Worm (Caenorhabditis elegans) whole organism, L2 larva: Measurements from ENCODE around the gene Y43B11AR.3.

Source experiments
- C34F6.9 ChIP-seq: fragments of 150-350 bp; optimal IDR thresholded peaks from 2 replicates; lab custom pipeline; 2014; ENCODE audit warnings: missing biosample characterization, missing genetic modification characterization
- F13H6.1 ChIP-seq: sonication (generic microtip); optimal IDR thresholded peaks from 2 replicates; lab custom pipeline; 2016; ENCODE audit warnings: missing genetic modification characterization, missing compliant biosample characterization
- R02D3.7 ChIP-seq: fragments of 150-350 bp; optimal IDR thresholded peaks from 2 replicates; lab custom pipeline; 2014; ENCODE audit warnings: missing biosample characterization, missing genetic modification characterization
- Y55F3AM.14 ChIP-seq: fragments of 200-800 bp; sonication (Bioruptor generic); optimal IDR thresholded peaks from 2 replicates; lab custom pipeline; 2018; ENCODE audit warnings: mild to moderate bottlenecking, missing genetic modification characterization, missing compliant biosample characterization
- ZK546.5 ChIP-seq: sonication (generic microtip); optimal IDR thresholded peaks from 2 replicates; lab custom pipeline; 2017; ENCODE audit warnings: missing biosample characterization, missing genetic modification characterization
- alr-1 ChIP-seq: fragments of 150-350 bp; optimal IDR thresholded peaks from 2 replicates; lab custom pipeline; 2014; ENCODE audit warnings: missing biosample characterization, missing genetic modification characterization
- aly-2 ChIP-seq: fragments of 150-350 bp; optimal IDR thresholded peaks from 2 replicates; lab custom pipeline; 2014; ENCODE audit warnings: missing biosample characterization, missing genetic modification characterization
- ama-1 ChIP-seq: fragments of 150-350 bp; optimal IDR thresholded peaks from 2 replicates; lab custom pipeline; 2018; ENCODE audit warnings: inconsistent platforms
- blmp-1 ChIP-seq: sonication (generic microtip); optimal IDR thresholded peaks from 2 replicates; lab custom pipeline; 2017; ENCODE audit warnings: missing genetic modification characterization, mild to moderate bottlenecking, missing compliant biosample characterization, antibody characterized with exemption, moderate library complexity; ENCODE audit not compliant: insufficient read depth
- ceh-16 ChIP-seq: fragments of 150-350 bp; optimal IDR thresholded peaks from 2 replicates; lab custom pipeline; 2014; ENCODE audit warnings: missing biosample characterization, missing genetic modification characterization
- ceh-82 ChIP-seq: fragments of 150-350 bp; optimal IDR thresholded peaks from 2 replicates; lab custom pipeline; 2014; ENCODE audit warnings: missing biosample characterization, missing genetic modification characterization
- crh-2 ChIP-seq: sonication (generic microtip); optimal IDR thresholded peaks from 2 replicates; lab custom pipeline; 2017; ENCODE audit warnings: missing biosample characterization, missing genetic modification characterization
- dmd-4 ChIP-seq: sonication (generic microtip); optimal IDR thresholded peaks from 2 replicates; lab custom pipeline; 2017; ENCODE audit warnings: missing biosample characterization, missing genetic modification characterization
- egl-27 ChIP-seq: sonication (generic microtip); optimal IDR thresholded peaks from 3 replicates; lab custom pipeline; 2017; ENCODE audit warnings: missing biosample characterization, missing genetic modification reagents, missing genetic modification characterization
- elt-1 ChIP-seq: fragments of 150-350 bp; optimal IDR thresholded peaks from 2 replicates; lab custom pipeline; 2014; ENCODE audit warnings: missing biosample characterization, missing genetic modification characterization
- elt-3 ChIP-seq: sonication (generic microtip); optimal IDR thresholded peaks from 2 replicates; lab custom pipeline; 2017; ENCODE audit warnings: missing biosample characterization, missing genetic modification characterization
- fos-1 ChIP-seq: fragments of 150-350 bp; optimal IDR thresholded peaks from 2 replicates; lab custom pipeline; 2014; ENCODE audit warnings: missing biosample characterization, missing genetic modification characterization
- gmeb-1 ChIP-seq: fragments of 150-350 bp; optimal IDR thresholded peaks from 2 replicates; lab custom pipeline; 2014; ENCODE audit warnings: missing biosample characterization, missing genetic modification characterization
- lin-11 ChIP-seq: fragments of 150-350 bp; sonication (generic microtip); optimal IDR thresholded peaks from 2 replicates; lab custom pipeline; 2014; ENCODE audit warnings: missing biosample characterization, missing genetic modification characterization, inconsistent platforms, mixed read lengths
- lin-13 ChIP-seq: fragments of 150-350 bp; optimal IDR thresholded peaks from 2 replicates; lab custom pipeline; 2014; ENCODE audit warnings: missing biosample characterization, missing genetic modification reagents, missing genetic modification characterization
- lin-39 ChIP-seq: fragments of 150-350 bp; optimal IDR thresholded peaks from 2 replicates; lab custom pipeline; 2014; ENCODE audit warnings: missing biosample characterization, missing genetic modification reagents, missing genetic modification characterization
- lsy-2 ChIP-seq, 2 experiments: fragments of 150-350 bp in 1 of 2; sonication (generic microtip) in 1 of 2; optimal IDR thresholded peaks; 2 replicates each; lab custom pipeline; 2014 to 2017; ENCODE audit warnings: missing biosample characterization in 2 of 2, missing genetic modification characterization in 2 of 2
- mab-5 ChIP-seq: fragments of 150-350 bp; optimal IDR thresholded peaks from 2 replicates; lab custom pipeline; 2014; ENCODE audit warnings: missing biosample characterization, missing genetic modification characterization
- mbf-1 ChIP-seq: sonication (generic microtip); optimal IDR thresholded peaks from 2 replicates; lab custom pipeline; 2017; ENCODE audit warnings: missing biosample characterization, missing genetic modification characterization
- mdl-1 ChIP-seq, 2 experiments: fragments of 150-350 bp in 1 of 2; sonication (generic microtip) in 1 of 2; optimal IDR thresholded peaks; 2 replicates each; lab custom pipeline; 2017; ENCODE audit warnings: missing biosample characterization in 2 of 2, missing genetic modification characterization in 2 of 2
- nhr-10 ChIP-seq: sonication (generic microtip); optimal IDR thresholded peaks from 2 replicates; lab custom pipeline; 2017; ENCODE audit warnings: missing biosample characterization, missing genetic modification characterization
- nhr-11 ChIP-seq: fragments of 150-350 bp; optimal IDR thresholded peaks from 2 replicates; lab custom pipeline; 2014; ENCODE audit warnings: missing biosample characterization, missing genetic modification characterization
- nhr-12 ChIP-seq: fragments of 150-350 bp; optimal IDR thresholded peaks from 2 replicates; lab custom pipeline; 2014; ENCODE audit warnings: missing biosample characterization, missing genetic modification characterization
- nhr-129 ChIP-seq: fragments of 150-350 bp; optimal IDR thresholded peaks from 2 replicates; lab custom pipeline; 2014; ENCODE audit warnings: missing biosample characterization, missing genetic modification characterization
- nhr-21 ChIP-seq: fragments of 150-350 bp; optimal IDR thresholded peaks from 2 replicates; lab custom pipeline; 2014; ENCODE audit warnings: missing biosample characterization, missing genetic modification characterization
- nhr-23 ChIP-seq: fragments of 150-350 bp; optimal IDR thresholded peaks from 2 replicates; lab custom pipeline; 2014; ENCODE audit warnings: missing biosample characterization, missing genetic modification reagents, missing genetic modification characterization
- nhr-237 ChIP-seq: fragments of 150-350 bp; optimal IDR thresholded peaks from 2 replicates; lab custom pipeline; 2014; ENCODE audit warnings: missing biosample characterization, missing genetic modification characterization
- nhr-25 ChIP-seq: fragments of 150-350 bp; sonication (generic microtip); optimal IDR thresholded peaks from 3 replicates; lab custom pipeline; 2014; ENCODE audit warnings: missing biosample characterization, missing genetic modification characterization
- nhr-6 ChIP-seq: fragments of 150-350 bp; optimal IDR thresholded peaks from 2 replicates; lab custom pipeline; 2014; ENCODE audit warnings: missing biosample characterization, missing genetic modification characterization
- nhr-77 ChIP-seq: fragments of 150-350 bp; optimal IDR thresholded peaks from 2 replicates; lab custom pipeline; 2014; ENCODE audit warnings: missing biosample characterization, missing genetic modification characterization
- peb-1 ChIP-seq: fragments of 150-350 bp; optimal IDR thresholded peaks from 2 replicates; lab custom pipeline; 2014; ENCODE audit warnings: missing biosample characterization, missing genetic modification characterization
- sem-4 ChIP-seq: fragments of 150-350 bp; optimal IDR thresholded peaks from 2 replicates; lab custom pipeline; 2014; ENCODE audit warnings: missing biosample characterization, missing genetic modification reagents, missing genetic modification characterization
- skn-1 ChIP-seq: sonication (generic microtip); optimal IDR thresholded peaks from 2 replicates; lab custom pipeline; 2017; ENCODE audit warnings: missing biosample characterization, missing genetic modification characterization
- sma-9 ChIP-seq, 2 experiments: fragments of 150-350 bp in 1 of 2; sonication (generic microtip) in 1 of 2; optimal IDR thresholded peaks; 2 replicates each; lab custom pipeline; 2014 to 2016; ENCODE audit warnings: missing genetic modification characterization in 2 of 2, mild to moderate bottlenecking in 1 of 2, missing biosample characterization in 1 of 2, missing compliant biosample characterization in 1 of 2, missing genetic modification reagents in 1 of 2, moderate library complexity in 1 of 2
- snpc-4 ChIP-seq: fragments of 150-350 bp; optimal IDR thresholded peaks from 2 replicates; lab custom pipeline; 2014; ENCODE audit warnings: missing biosample characterization, missing genetic modification characterization
- unc-39 ChIP-seq: fragments of 150-350 bp; optimal IDR thresholded peaks from 2 replicates; lab custom pipeline; 2014; ENCODE audit warnings: missing biosample characterization, missing genetic modification characterization
- unc-55 ChIP-seq: fragments of 150-350 bp; sonication (generic microtip); optimal IDR thresholded peaks from 3 replicates; lab custom pipeline; 2014; ENCODE audit warnings: missing biosample characterization, missing genetic modification reagents, missing genetic modification characterization
- unc-62 ChIP-seq: fragments of 150-350 bp; optimal IDR thresholded peaks from 2 replicates; lab custom pipeline; 2014; ENCODE audit warnings: missing biosample characterization, missing genetic modification reagents, missing genetic modification characterization
- zag-1 ChIP-seq: fragments of 150-350 bp; optimal IDR thresholded peaks from 2 replicates; lab custom pipeline; 2014; ENCODE audit warnings: missing biosample characterization, missing genetic modification characterization
- ztf-1 ChIP-seq: fragments of 200-800 bp; sonication (Bioruptor generic); conservative IDR thresholded peaks from 2 replicates; pipeline ENCODE4 v1.3.6; 2022; ENCODE audit warnings: missing genetic modification characterization, missing compliant biosample characterization
- ztf-11 ChIP-seq: sonication (generic microtip); optimal IDR thresholded peaks from 2 replicates; lab custom pipeline; 2017; ENCODE audit warnings: missing biosample characterization, missing genetic modification characterization
- ztf-4 ChIP-seq: fragments of 150-350 bp; optimal IDR thresholded peaks from 2 replicates; lab custom pipeline; 2014; ENCODE audit warnings: missing biosample characterization, missing genetic modification characterization

Y43B11AR.3 gene

DNA sequence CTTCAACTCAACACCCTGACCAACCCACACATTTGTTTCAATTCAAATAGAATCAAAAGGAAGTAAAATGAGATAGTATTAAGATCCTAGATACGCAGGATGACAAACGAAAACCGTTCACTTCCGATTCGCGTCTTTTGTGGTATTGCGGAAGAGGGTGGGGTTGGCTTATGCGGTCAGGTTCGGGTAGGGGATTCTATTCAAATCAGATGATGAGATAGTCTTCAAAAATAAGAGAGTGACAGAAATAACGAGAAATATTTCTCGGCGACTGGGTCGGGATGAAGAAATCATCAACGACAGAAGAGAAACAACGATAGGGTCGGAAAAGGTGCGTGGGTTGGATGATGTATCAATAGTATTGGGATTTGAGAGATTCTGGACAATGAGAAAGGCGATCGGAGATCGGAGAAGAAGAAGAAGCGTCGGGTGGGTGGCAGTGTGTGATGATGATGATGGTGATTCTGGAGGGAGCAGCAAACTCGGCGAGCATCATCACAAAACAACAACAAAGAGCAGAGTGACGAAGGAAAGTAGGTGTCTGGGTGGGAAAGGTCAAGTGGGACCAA, 12.0 kb upstream of the Y43B11AR.3 start (continued):
- TF ChIP-seq snpc-4 (tag; lab: Kevin White, UChicago) = no peak
- TF ChIP-seq nhr-23 (tag; lab: Kevin White, UChicago) = no peak
- TF ChIP-seq lin-11 (tag; lab: Kevin White, UChicago) = no peak
- no peak for TF ChIP-seq mbf-1 (tag; lab: Kevin White, UChicago)
- TF ChIP-seq skn-1 (tag; lab: Kevin White, UChicago) = no peak
- no peak for TF ChIP-seq ceh-82 (tag; lab: Kevin White, UChicago)
- peak; percentile 25 for TF ChIP-seq nhr-21 (tag; lab: Kevin White, UChicago)

DNA sequence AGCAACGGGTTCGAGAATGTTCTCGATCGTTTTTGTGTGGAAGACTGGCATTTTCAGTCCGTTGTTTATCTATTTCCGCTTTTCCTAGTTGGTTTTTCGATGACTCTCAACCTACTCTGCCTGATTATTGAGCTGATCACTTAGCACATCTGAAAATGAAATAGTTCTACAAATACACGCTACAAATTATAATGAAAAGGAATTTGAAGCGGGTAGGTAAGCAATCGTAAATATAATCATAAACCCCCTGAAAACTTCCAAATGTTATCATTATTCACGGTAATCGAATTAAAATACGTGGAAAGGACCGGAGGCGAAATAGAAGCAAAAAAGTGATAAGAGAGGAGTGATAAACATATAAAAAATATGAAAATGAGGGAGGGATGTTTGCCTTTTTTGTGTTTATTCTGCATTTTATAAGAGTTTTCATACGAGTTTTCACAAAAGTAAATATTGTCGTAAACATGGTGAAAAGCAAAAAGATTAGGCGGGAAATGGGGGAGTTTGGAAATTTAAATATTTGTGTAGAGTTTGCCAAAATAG, 10.8 kb upstream of the Y43B11AR.3 start, which contains the start of gene deb-1:
Gene deb-1, minus strand, starts transcription at position 51 of the 543 bp plus-strand sequence.
- TF ChIP-seq nhr-6 (no peak), crh-2 (tag; lab: Kevin White, UChicago) (peak; percentile 76), ceh-16 (no peak), fos-1 (peak; percentile 44)

DNA sequence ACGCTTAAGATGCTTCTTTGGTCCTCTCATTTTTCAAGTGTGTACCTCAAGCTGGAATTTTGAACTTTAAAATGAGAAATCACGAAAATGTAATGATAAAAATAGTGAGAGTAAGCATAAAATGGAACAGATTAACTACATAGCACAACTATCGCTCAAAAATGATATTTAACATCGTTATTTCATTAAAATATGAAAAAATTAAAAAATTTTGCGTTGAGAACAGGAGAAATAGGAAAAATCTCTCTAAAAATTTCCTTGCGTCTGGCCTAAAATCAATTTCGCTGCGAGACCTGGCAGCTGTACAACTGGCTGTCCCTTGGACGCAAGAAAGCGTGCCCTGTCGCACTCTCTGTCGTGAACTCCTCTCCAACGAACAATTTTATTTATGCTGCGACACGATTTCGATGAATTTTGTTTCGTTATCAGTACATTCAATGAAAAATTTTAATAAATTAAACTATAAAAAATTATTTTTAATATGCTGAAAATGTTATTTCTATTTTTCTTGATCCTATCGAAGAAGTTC, 1.2 kb upstream of the Y43B11AR.3 start, which contains the start of gene rps-4:
Gene rps-4, minus strand, starts transcription at position 51 of the 529 bp plus-strand sequence.
- TF ChIP-seq nhr-21 (tag; lab: Kevin White, UChicago) = peak; percentile 82
- TF ChIP-seq ztf-4 (tag; lab: Kevin White, UChicago) = peak; percentile 41
- peak; percentile 36 for TF ChIP-seq R02D3.7 (tag; lab: Kevin White, UChicago)
- no peak for TF ChIP-seq elt-1 (tag; lab: Kevin White, UChicago)
- TF ChIP-seq alr-1 (tag; lab: Kevin White, UChicago) = no peak
- no peak for TF ChIP-seq nhr-12 (tag; lab: Kevin White, UChicago)
- no peak for TF ChIP-seq nhr-11 (tag; lab: Kevin White, UChicago)
- TF ChIP-seq lin-13 (GFP tag; lab: Kevin White, UChicago) = peak; percentile 90
- peak; percentile 95 for TF ChIP-seq C34F6.9 (tag; lab: Kevin White, UChicago)
- TF ChIP-seq snpc-4 (tag; lab: Kevin White, UChicago) = peak; percentile 78
- TF ChIP-seq lin-39 = no peak
- peak; percentile 71 for TF ChIP-seq ama-1 (lab: Kevin White, UChicago)
- peak; percentile 92 for TF ChIP-seq unc-55 (GFP tag; lab: Kevin White, UChicago)
- no peak for TF ChIP-seq ztf-11 (tag; lab: Kevin White, UChicago)
- no peak for TF ChIP-seq mbf-1 (tag; lab: Kevin White, UChicago)
- TF ChIP-seq skn-1 (tag; lab: Kevin White, UChicago) = peak; percentile 17
- peak; percentile 16 for TF ChIP-seq ceh-16
- no peak for TF ChIP-seq nhr-237
- peak; percentile 35 for TF ChIP-seq ZK546.5 (tag; lab: Kevin White, UChicago)
- TF ChIP-seq sma-9 (GFP tag; optimal IDR thresholded peaks at IDR 0.05; lab: Kevin White, UChicago) = peak; percentile 75
- no peak for TF ChIP-seq sma-9 (tag; optimal IDR thresholded peaks at IDR 0.05; lab: Kevin White, UChicago)
- no peak for TF ChIP-seq nhr-77 (tag; lab: Kevin White, UChicago)
- peak; percentile 78 to 95 for TF ChIP-seq lsy-2 (tag; optimal IDR thresholded peaks at IDR 0.05; lab: Kevin White, UChicago)
- TF ChIP-seq zag-1 = peak; percentile 59
- TF ChIP-seq sem-4 (tag; lab: Kevin White, UChicago) = peak; percentile 79
- TF ChIP-seq nhr-10 = peak; percentile 23
- TF ChIP-seq elt-3 (tag; lab: Kevin White, UChicago) = no peak
- peak; percentile 93 for TF ChIP-seq nhr-25 (tag; lab: Kevin White, UChicago)
- no peak for TF ChIP-seq ztf-1
- TF ChIP-seq aly-2 (tag; lab: Kevin White, UChicago) = no peak
- peak in 1 of 2 experiments; percentile 49 for TF ChIP-seq mdl-1 (tag; optimal IDR thresholded peaks at IDR 0.05; lab: Kevin White, UChicago)
- no peak for TF ChIP-seq nhr-23 (tag; lab: Kevin White, UChicago)
- no peak for TF ChIP-seq unc-39 (tag; lab: Kevin White, UChicago)
- TF ChIP-seq mab-5 (tag; lab: Kevin White, UChicago) = peak; percentile 79
- TF ChIP-seq F13H6.1 (tag; lab: Kevin White, UChicago) = peak; percentile 79
- TF ChIP-seq peb-1 (tag; lab: Kevin White, UChicago) = no peak
- peak; percentile 85 for TF ChIP-seq fos-1
- peak; percentile 63 for TF ChIP-seq egl-27 (tag; lab: Kevin White, UChicago)
- TF ChIP-seq nhr-6 = peak; percentile 66
- peak; percentile 43 for TF ChIP-seq blmp-1 (tag; lab: Kevin White, UChicago)
- TF ChIP-seq Y55F3AM.14 (GFP tag; lab: Kevin White, UChicago) = no peak
- TF ChIP-seq unc-62 = no peak
- TF ChIP-seq lin-11 (tag; lab: Kevin White, UChicago) = peak; percentile 87
- no peak for TF ChIP-seq ceh-82 (tag; lab: Kevin White, UChicago)
- TF ChIP-seq gmeb-1 = peak; percentile 90
- TF ChIP-seq crh-2 (tag; lab: Kevin White, UChicago) = peak; percentile 92
- TF ChIP-seq nhr-129 (tag; lab: Kevin White, UChicago) = peak; percentile 84
- no peak for TF ChIP-seq dmd-4 (tag; lab: Kevin White, UChicago)
